Worm (Caenorhabditis elegans) whole organism, mixed stage, embryonic: ENCODE results near the gene T22H9.1.

Experiments
- cnd-1 ChIP-seq: fragments of 200-800 bp; sonication (Bioruptor generic); optimal IDR thresholded peaks from 2 replicates; lab custom pipeline; 2018; ENCODE audit warnings: mild to moderate bottlenecking, missing genetic modification characterization, missing compliant biosample characterization
- nhr-28 ChIP-seq: fragments of 150-350 bp; optimal IDR thresholded peaks from 2 replicates; lab custom pipeline; 2014; ENCODE audit warnings: missing biosample characterization, missing genetic modification characterization

DNA sequence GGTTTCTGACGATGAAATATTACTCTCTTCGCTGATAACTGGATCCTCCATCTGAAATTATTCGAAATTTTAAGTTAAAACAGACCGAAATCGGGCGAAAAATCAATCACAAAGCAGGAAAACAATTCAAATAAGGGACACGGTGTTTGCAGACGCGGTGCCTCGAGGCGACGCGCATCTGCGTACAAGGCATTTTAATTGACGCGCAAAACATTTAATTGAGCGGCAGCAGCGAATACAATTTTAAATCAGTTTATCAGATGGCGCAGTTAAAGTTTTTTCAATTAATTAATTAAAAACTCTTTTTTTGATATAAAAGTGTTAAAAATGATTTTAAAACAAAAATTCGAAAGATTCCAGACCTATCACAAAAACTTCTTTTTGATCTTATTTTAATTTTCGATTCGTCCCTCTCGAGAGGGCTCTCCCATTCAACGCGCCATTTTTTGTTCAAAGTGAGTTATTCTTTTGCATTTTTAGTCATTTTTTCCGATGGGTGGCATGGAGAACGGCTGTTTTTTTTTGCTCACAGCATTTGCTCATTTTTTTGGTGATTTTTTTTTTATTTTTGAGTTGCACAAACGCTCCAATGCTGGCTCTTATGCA is 48.0 kb upstream of the T22H9.1 start, which contains the start of gene phf-10:
- TF ChIP-seq nhr-28 (tag; lab: Kevin White, UChicago) = no peak
- TF ChIP-seq cnd-1 (tag; lab: Kevin White, UChicago) = no peak
